Fruit fly (Drosophila melanogaster): ENCODE measurements around the gene Usp10.

The Usp10 gene

DNA sequence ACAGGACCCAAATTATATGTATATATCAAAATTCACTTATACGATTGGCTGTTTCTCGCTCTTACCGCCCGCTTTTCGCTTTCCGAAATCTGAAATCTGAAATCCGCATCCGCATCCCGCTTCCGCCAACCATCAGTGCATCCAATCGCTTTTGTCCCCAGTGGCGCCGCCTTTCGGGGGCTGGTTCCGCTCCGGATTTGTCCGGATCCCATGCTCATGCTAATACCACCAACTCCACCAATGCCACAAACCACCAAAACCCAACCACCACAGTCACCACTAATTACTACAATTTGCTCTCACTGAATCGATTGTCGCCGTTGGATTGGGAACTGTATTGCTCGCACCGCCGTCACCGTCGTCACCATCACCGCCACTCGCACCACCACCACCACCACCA, 2.9 kb upstream of the Usp10 start:
- TF ChIP-seq CG17806 (tag; optimal IDR thresholded peaks at IDR 0.05) (no peak), Pif1A (GFP tag; optimal IDR thresholded peaks at IDR 0.05) (no peak), CG8159 (tag; optimal IDR thresholded peaks at IDR 0.05) (no peak), gl (tag; optimal IDR thresholded peaks at IDR 0.05) (no peak), fd96Ca (GFP tag; IDR thresholded peaks at IDR 0.05) (no peak), Pif1B (GFP tag; optimal IDR thresholded peaks at IDR 0.05) (no peak), CG4496 (GFP tag; IDR thresholded peaks at IDR 0.05) (no peak), CG32121 (GFP tag; IDR thresholded peaks at IDR 0.05) (no peak), Snoo (tag; optimal IDR thresholded peaks at IDR 0.05) (no peak)

dm6 chr3L:872389-872972, 782 bp downstream of the Usp10 start:
- TF ChIP-seq gl (tag; optimal IDR thresholded peaks at IDR 0.05): no peak
- peak; percentile 44 for TF ChIP-seq CG15710 (tag; optimal IDR thresholded peaks at IDR 0.05)
- 0 out of 2 replicates have a peak, but pooled peaks have one; percentile 41 for TF ChIP-seq rn (GFP tag; IDR thresholded peaks at IDR 0.05)
- peak; percentile 36 for TF ChIP-seq CG8159 (tag; optimal IDR thresholded peaks at IDR 0.05)
- peak; percentile 19; the same call in 1 of the 2 replicates for TF ChIP-seq CG32121 (GFP tag; IDR thresholded peaks at IDR 0.05)
- TF ChIP-seq CG14655 (GFP tag; optimal IDR thresholded peaks at IDR 0.05): peak; percentile 39
- TF ChIP-seq CG9948 (tag; optimal IDR thresholded peaks at IDR 0.05): peak; percentile 29
- peak; percentile 39 for TF ChIP-seq CG34367 (tag; optimal IDR thresholded peaks at IDR 0.05)
- no peak for TF ChIP-seq CG12605 (GFP tag; IDR thresholded peaks at IDR 0.05)
- TF ChIP-seq CG10348 (GFP tag; IDR thresholded peaks at IDR 0.05): no peak
- peak; percentile 53; the same call in 2 of the 3 replicates for TF ChIP-seq CG4496 (GFP tag; IDR thresholded peaks at IDR 0.05)
- TF ChIP-seq Pif1A (GFP tag; optimal IDR thresholded peaks at IDR 0.05): peak; percentile 34
- peak; percentile 65; the same call in 1 of the 3 replicates for TF ChIP-seq fd96Ca (GFP tag; IDR thresholded peaks at IDR 0.05)
- TF ChIP-seq CG8301 (tag; optimal IDR thresholded peaks at IDR 0.05): peak; percentile 9
- no peak for TF ChIP-seq Pif1B (GFP tag; optimal IDR thresholded peaks at IDR 0.05)
- TF ChIP-seq Ets98B (GFP tag; IDR thresholded peaks at IDR 0.05): 0 out of 2 replicates have a peak, but pooled peaks have one; percentile 8
- TF ChIP-seq EcR (GFP tag; optimal IDR thresholded peaks at IDR 0.05): no peak
- TF ChIP-seq CG17806 (tag; optimal IDR thresholded peaks at IDR 0.05): peak; percentile 17
- TF ChIP-seq CG13204 (GFP tag; optimal IDR thresholded peaks at IDR 0.05): no peak
- peak; percentile 22 for TF ChIP-seq Snoo (tag; optimal IDR thresholded peaks at IDR 0.05)
- TF ChIP-seq D1 (tag; optimal IDR thresholded peaks at IDR 0.05): no peak

DNA sequence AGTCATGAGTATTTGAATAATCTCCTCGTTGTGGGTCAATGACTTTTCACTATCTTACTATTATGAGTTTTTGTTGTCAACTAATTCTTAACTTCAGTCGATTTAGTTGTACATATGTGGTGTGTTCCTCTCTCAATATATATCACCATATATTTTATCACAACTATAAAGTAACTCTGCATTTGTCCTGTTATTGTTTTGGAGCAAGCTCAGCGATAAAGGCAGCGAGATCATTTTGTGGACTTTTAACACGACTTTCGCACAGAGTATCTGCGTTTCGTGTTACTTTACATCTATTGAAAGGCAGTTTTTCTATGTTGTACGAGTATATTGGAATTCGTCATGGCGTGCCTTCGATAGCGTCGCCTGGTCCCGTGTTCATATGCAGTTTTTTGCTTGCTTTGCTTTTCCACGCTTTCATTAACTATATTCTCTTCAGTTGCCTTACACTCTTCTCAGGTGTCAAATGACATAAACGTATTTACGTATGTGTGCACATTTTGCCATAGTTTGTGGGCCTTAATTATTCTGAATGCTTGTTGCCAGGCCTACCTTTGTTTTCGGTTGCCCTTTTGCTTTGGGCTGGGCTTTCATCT, 3.8 kb downstream of the Usp10 start:
- TF ChIP-seq CG10348 (GFP tag; IDR thresholded peaks at IDR 0.05) (no peak), D1 (tag; optimal IDR thresholded peaks at IDR 0.05) (no peak), Ets98B (GFP tag; IDR thresholded peaks at IDR 0.05) (peak; percentile 21; the same call in 1 of the 2 replicates), CG32121 (GFP tag; IDR thresholded peaks at IDR 0.05) (no peak; the same call in 1 of the 2 replicates), CG17806 (tag; optimal IDR thresholded peaks at IDR 0.05) (no peak), fd96Ca (GFP tag; IDR thresholded peaks at IDR 0.05) (peak; percentile 47; the same call in 1 of the 3 replicates), CG12605 (GFP tag; IDR thresholded peaks at IDR 0.05) (no peak), EcR (GFP tag; optimal IDR thresholded peaks at IDR 0.05) (peak; percentile 14), CG14655 (GFP tag; optimal IDR thresholded peaks at IDR 0.05) (peak; percentile 52), CG4496 (GFP tag; IDR thresholded peaks at IDR 0.05) (0 out of 3 replicates have a peak, but pooled peaks have one; percentile 34), CG8301 (tag; optimal IDR thresholded peaks at IDR 0.05) (peak; percentile 53), Pif1B (GFP tag; optimal IDR thresholded peaks at IDR 0.05) (no peak), CG34367 (tag; optimal IDR thresholded peaks at IDR 0.05) (no peak), CG9948 (tag; optimal IDR thresholded peaks at IDR 0.05) (no peak)

DNA sequence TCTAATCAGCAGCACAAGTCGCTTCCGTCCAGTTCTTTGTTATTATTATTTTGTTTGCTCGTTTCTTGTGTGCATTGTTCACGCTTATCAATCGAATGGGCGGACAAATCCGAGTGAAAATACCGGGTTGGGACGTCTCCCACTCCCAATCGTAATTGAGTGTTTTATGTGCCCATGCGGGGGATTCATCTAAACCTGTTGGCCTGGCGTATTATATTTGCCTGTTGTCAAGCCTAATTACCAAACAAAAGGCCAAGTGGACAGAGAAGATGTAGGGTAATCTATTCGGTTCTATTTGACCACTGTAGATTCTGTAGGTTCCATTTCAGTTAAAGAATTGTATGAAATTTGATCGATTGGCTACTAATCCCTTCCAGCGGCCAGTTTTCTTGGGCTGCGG, 4.4 kb downstream of the Usp10 start:
- TF ChIP-seq fd96Ca (GFP tag; IDR thresholded peaks at IDR 0.05): 0 out of 3 replicates have a peak, but pooled peaks have one; percentile 2
- TF ChIP-seq CG9948 (tag; optimal IDR thresholded peaks at IDR 0.05): no peak

DNA sequence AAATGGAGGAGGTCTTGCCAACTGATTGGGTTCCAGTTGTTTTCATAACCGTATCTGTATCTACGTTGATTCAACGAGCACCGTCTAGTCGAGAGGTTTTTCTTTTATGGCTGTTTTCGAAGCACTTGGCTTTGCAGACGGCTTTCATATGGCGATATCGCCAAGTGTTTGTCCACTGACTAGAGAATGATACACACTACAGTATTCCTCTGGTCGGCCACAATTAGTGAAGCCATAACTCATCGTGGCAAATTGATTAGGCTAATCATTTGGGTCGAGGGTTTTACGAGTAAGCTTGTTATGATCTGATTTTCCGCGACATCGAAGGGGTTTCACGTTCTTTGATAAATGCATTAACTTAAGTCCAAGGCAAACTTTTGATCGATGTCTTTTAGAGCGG, 5.0 kb downstream of the Usp10 start:
- TF ChIP-seq fd96Ca (GFP tag; IDR thresholded peaks at IDR 0.05) (no peak), gl (tag; optimal IDR thresholded peaks at IDR 0.05) (no peak), CG9948 (tag; optimal IDR thresholded peaks at IDR 0.05) (no peak), CG4496 (GFP tag; IDR thresholded peaks at IDR 0.05) (no peak), CG32121 (GFP tag; IDR thresholded peaks at IDR 0.05) (no peak), EcR (GFP tag; optimal IDR thresholded peaks at IDR 0.05) (no peak), CG15710 (tag; optimal IDR thresholded peaks at IDR 0.05) (no peak), CG8301 (tag; optimal IDR thresholded peaks at IDR 0.05) (no peak), Pif1B (GFP tag; optimal IDR thresholded peaks at IDR 0.05) (no peak)

DNA sequence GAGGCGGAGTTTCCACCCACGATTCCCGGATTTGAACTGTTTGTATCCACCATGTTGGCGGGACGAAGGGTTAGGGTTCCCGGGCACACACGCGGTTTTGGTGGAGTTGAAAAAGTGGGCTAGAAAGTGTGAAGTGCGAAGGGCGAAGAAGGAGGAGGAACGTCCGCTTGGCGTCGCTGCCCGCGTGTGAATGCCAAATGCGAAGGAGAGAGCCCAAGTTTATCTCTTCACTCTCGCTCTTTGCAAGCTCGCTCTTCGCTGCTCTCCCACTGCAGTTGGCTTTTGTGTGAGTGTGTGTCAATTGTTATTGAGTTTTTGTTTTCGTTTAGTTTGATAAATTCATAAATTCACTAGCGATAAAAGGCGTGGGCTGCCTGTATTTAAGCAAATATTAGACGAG, 9.2 kb downstream of the Usp10 start:
- no peak for TF ChIP-seq CG8301 (tag; optimal IDR thresholded peaks at IDR 0.05)
- TF ChIP-seq CG15710 (tag; optimal IDR thresholded peaks at IDR 0.05): no peak
- peak; percentile 34 for TF ChIP-seq EcR (GFP tag; optimal IDR thresholded peaks at IDR 0.05)
- peak; percentile 62 for TF ChIP-seq CG4496 (GFP tag; IDR thresholded peaks at IDR 0.05)
- TF ChIP-seq CG12605 (GFP tag; IDR thresholded peaks at IDR 0.05): peak; percentile 40
- no peak for TF ChIP-seq Pif1B (GFP tag; optimal IDR thresholded peaks at IDR 0.05)
- TF ChIP-seq CG13204 (GFP tag; optimal IDR thresholded peaks at IDR 0.05): peak; percentile 8
- no peak for TF ChIP-seq CG34367 (tag; optimal IDR thresholded peaks at IDR 0.05)
- TF ChIP-seq Snoo (tag; optimal IDR thresholded peaks at IDR 0.05): no peak

Data from whole organism, pupa.